Fruit fly (Drosophila melanogaster): ENCODE measurements around the gene osp.

Gene osp

dm6 chr2L:14664361-14664760 is 24.8 kb downstream of the osp start:
- no peak for TF ChIP-seq Mnt (GFP tag; optimal IDR thresholded peaks at IDR 0.05)
- peak; percentile 99 for TF ChIP-seq tj (GFP tag; optimal IDR thresholded peaks at IDR 0.05)

dm6 chr2L:14663147-14663546 is 26.0 kb downstream of the osp start:
- TF ChIP-seq Mnt (GFP tag; optimal IDR thresholded peaks at IDR 0.05) (no peak), tj (GFP tag; optimal IDR thresholded peaks at IDR 0.05) (peak; percentile 97)

DNA sequence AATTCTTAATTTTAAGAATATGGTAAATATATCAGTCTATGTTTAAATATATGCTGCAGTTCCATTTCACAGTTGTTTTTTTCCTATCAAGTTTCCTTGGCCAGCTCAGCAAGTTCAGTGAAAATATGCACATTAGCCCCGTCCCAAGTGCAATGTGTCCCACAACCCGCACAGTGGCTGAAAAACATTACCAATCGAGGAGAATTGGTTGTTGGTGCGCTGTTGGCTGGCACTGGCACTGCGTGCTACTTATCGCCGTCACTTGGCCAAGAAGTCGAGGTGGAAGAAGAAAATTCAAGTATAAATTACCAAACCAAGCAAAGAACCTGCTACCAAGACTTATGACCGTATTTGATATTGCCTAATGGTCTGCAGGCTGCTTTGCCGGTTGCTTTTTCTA is 30.3 kb downstream of the osp start:
- TF ChIP-seq cic (GFP tag; optimal IDR thresholded peaks at IDR 0.05) (no peak), kay (GFP tag; ENCODE audit: borderline replicate concordance) (no peak), tj (GFP tag; optimal IDR thresholded peaks at IDR 0.05) (peak; percentile 52)

DNA sequence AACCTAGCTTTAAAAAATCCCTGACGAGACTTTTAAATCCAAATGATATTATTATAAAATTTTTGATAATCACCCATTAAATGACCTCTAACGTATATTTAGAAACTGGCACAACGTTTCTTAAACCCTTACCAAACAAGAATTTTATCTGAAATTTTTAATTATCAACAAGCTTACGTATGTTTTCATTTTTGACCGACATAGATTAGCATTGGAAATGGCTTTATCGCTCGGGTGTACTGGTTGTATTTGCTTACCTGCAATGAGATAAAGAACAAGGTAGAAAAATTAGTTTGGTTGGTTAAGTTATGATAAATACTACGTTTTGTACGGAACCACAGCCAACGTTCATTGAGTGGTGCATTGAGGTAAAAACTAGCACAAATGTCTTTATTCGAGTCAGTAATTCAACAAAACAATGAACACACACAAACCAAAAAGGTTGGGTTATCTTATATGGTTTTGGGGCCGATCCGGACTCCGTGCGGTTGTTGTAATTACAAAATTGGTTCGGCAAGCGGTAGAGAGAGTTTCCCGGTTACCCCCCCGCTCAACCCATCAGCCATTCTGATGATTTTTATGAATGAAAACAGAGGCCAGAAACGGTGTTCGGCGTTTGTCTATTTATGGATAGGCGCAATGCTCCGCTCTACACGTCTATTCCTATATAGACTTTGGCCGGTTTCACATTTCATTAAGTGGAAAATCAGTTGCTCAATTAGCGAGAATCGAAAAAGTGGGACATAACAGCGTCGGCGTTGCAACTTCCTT is 32.8 kb downstream of the osp start:
- TF ChIP-seq kay (GFP tag; ENCODE audit: borderline replicate concordance) (peak; percentile 66), CG7045 (GFP tag; optimal IDR thresholded peaks at IDR 0.05) (no peak)

DNA sequence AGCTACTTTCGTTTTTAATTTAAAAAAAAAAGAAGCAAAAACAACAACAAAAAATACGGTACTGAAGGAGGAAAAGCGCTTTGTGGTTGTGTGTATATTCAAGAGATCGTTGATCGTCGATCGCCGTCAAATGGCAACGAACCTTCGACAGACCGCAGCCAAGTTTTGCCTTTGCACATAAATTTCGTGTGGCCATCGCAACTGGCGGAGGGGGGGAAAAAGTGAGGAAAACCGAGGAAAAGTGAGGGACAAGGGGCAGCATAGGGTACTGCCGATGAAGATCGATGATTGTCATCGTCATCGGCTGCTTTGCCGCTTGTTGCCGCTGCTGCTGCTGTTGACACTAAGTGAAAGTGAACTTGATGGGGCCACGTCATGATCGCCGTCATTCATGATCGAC is 34.2 kb downstream of the osp start:
- TF ChIP-seq CG5204 (GFP tag; optimal IDR thresholded peaks at IDR 0.05) (no peak), cic (GFP tag; optimal IDR thresholded peaks at IDR 0.05) (no peak), CG12768 (GFP tag; optimal IDR thresholded peaks at IDR 0.05) (no peak)

DNA sequence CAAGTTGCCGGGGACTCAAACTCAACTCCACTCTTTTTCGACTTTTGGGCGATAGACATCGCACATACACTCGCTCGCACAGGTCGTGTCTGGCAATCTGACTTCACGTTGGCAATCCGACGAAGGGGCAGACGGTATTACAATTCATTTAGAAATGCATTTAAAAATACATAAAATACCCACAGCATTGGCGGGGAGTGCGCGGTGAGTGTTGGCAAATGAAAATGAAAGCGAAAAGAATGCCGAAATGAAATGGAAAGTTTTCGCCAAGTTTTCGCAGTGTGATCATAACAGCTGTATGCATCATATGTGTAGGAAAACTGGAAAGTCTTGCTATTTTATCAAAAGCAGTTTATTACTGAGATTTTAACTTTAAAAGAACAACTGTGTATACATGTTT is 35.7 kb downstream of the osp start:
- TF ChIP-seq CG11617 (GFP tag; optimal IDR thresholded peaks at IDR 0.05) (no peak), Mnt (GFP tag; optimal IDR thresholded peaks at IDR 0.05) (no peak), cic (GFP tag; optimal IDR thresholded peaks at IDR 0.05) (no peak), CG7101 (tag; optimal IDR thresholded peaks at IDR 0.05) (no peak), CG1620 (GFP tag; optimal IDR thresholded peaks at IDR 0.05) (no peak)

DNA sequence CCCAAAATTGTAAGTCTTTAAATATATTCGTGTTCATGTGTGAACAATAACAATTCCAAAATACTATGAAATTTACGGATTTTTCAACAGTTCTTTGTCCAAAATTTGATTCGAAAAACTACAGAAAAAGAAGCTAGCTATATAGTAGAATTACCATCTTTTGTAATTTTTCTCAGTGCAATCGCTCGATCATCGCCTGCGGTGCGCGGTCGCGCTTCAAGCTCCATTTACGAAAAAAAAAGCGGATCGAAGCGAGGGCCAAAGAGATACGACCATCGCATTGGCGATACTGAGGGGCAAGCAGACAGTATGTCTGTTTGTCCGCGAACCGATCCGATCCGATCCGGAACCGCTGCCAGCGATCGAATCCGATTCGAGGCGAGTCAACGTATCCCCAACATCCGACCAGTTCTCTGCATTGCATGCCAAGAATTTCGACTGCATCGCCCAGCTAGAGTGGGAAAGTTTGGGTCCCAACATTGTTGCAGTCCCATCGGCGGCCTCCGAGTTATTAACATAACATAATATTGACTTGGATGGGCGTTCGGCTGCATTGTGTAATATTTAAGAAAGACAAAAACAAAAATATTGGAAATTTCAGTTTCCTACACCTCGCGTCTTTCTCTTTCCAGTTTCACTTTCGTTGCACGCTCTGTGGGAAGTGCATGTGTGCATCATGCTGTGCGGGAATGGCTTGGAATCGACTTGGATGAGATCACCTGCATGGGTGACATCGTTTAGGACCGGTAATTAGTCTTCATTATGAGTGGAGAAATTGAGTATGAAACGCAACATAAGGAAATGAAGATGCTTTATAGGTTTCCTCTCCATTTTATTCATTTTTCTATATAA is 37.2 kb downstream of the osp start:
- TF ChIP-seq Crg-1 (GFP tag; optimal IDR thresholded peaks at IDR 0.05) (no peak), CG11617 (GFP tag; optimal IDR thresholded peaks at IDR 0.05) (no peak), CG5204 (GFP tag; optimal IDR thresholded peaks at IDR 0.05) (no peak), Hr96 (GFP tag; optimal IDR thresholded peaks at IDR 0.05) (no peak), bab1 (GFP tag; optimal IDR thresholded peaks at IDR 0.05) (no peak), ovo (GFP tag; optimal IDR thresholded peaks at IDR 0.05) (no peak), toe (GFP tag; optimal IDR thresholded peaks at IDR 0.05) (no peak), CG33017 (tag; optimal IDR thresholded peaks at IDR 0.05) (no peak), CG1620 (GFP tag; optimal IDR thresholded peaks at IDR 0.05) (no peak), cnc (optimal IDR thresholded peaks at IDR 0.05) (no peak), CG7045 (GFP tag; optimal IDR thresholded peaks at IDR 0.05) (no peak), cic (GFP tag; optimal IDR thresholded peaks at IDR 0.05) (no peak), CG7101 (tag; optimal IDR thresholded peaks at IDR 0.05) (no peak), Clk (GFP tag; optimal IDR thresholded peaks at IDR 0.05) (no peak), Mnt (GFP tag; optimal IDR thresholded peaks at IDR 0.05) (no peak), CG12768 (GFP tag; optimal IDR thresholded peaks at IDR 0.05) (no peak), tj (GFP tag; optimal IDR thresholded peaks at IDR 0.05) (no peak), kay (GFP tag; ENCODE audit: borderline replicate concordance) (no peak), pad (GFP tag; optimal IDR thresholded peaks at IDR 0.05) (no peak)

DNA sequence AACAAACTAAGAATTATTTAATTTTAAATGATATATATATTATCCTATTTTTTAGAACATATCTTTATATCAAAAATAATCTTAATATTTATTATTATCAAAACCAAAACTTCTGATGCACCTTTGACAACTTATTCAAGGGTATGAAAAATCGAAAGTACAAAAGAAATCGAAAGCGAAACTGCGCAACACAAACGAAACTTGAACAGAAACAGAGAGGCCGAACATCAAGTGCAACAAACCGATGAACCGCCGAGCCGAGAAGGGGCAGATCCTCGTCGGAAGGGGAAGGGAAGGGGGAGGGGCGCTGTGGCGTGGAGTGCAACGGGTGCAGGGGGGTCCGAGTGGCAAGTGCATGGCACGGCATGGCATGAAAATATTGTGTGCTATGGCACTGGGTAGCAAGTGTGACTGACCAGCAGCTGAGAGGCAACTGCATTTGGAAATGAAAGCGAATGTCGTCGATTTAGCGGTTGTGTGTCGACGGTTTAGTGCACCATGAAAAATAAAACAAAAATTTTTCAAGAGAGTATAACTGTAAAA is 47.0 kb downstream of the osp start:
- no peak for TF ChIP-seq cic (GFP tag; optimal IDR thresholded peaks at IDR 0.05)
- TF ChIP-seq bab1 (GFP tag; optimal IDR thresholded peaks at IDR 0.05): no peak
- no peak for TF ChIP-seq cnc (optimal IDR thresholded peaks at IDR 0.05)
- no peak for TF ChIP-seq Hr96 (GFP tag; optimal IDR thresholded peaks at IDR 0.05)
- no peak for TF ChIP-seq CG7101 (tag; optimal IDR thresholded peaks at IDR 0.05)
- no peak for TF ChIP-seq CG5204 (GFP tag; optimal IDR thresholded peaks at IDR 0.05)
- no peak for TF ChIP-seq CG12768 (GFP tag; optimal IDR thresholded peaks at IDR 0.05)
- no peak for TF ChIP-seq CG14711 (tag; optimal IDR thresholded peaks at IDR 0.05)
- no peak for TF ChIP-seq Clk (GFP tag; optimal IDR thresholded peaks at IDR 0.05)
- TF ChIP-seq tj (GFP tag; optimal IDR thresholded peaks at IDR 0.05): no peak
- no peak for TF ChIP-seq Crg-1 (GFP tag; optimal IDR thresholded peaks at IDR 0.05)
- TF ChIP-seq toe (GFP tag; optimal IDR thresholded peaks at IDR 0.05): no peak
- no peak for TF ChIP-seq ovo (GFP tag; optimal IDR thresholded peaks at IDR 0.05)
- no peak for TF ChIP-seq kay (GFP tag; ENCODE audit: borderline replicate concordance)
- no peak for TF ChIP-seq CG7045 (GFP tag; optimal IDR thresholded peaks at IDR 0.05)
- no peak for TF ChIP-seq CG33017 (tag; optimal IDR thresholded peaks at IDR 0.05)
